Worm (Caenorhabditis elegans) whole organism, mixed stage, embryonic: Measurements from ENCODE around the gene idpp-2.

Source experiments
- lin-13 ChIP-seq: fragments of 150-350 bp; optimal IDR thresholded peaks from 2 replicates; lab custom pipeline; 2014; ENCODE audit warnings: missing biosample characterization, missing genetic modification characterization
- mab-5 ChIP-seq: fragments of 150-350 bp; optimal IDR thresholded peaks from 2 replicates; lab custom pipeline; 2014; ENCODE audit warnings: missing biosample characterization, missing genetic modification characterization
- nhr-76 ChIP-seq: sonication (generic microtip); optimal IDR thresholded peaks from 2 replicates; lab custom pipeline; 2017; ENCODE audit warnings: missing biosample characterization, missing genetic modification characterization
- pha-4 ChIP-seq: fragments of 150-350 bp; optimal IDR thresholded peaks from 2 replicates; lab custom pipeline; 2018; ENCODE audit warnings: missing biosample characterization, missing genetic modification reagents, missing genetic modification characterization
- snpc-4 ChIP-seq: fragments of 150-350 bp; optimal IDR thresholded peaks from 2 replicates; lab custom pipeline; 2014; ENCODE audit warnings: missing biosample characterization, missing genetic modification characterization
- ztf-11 ChIP-seq: fragments of 150-350 bp; optimal IDR thresholded peaks from 2 replicates; lab custom pipeline; 2014; ENCODE audit warnings: missing biosample characterization, missing genetic modification characterization

DNA sequence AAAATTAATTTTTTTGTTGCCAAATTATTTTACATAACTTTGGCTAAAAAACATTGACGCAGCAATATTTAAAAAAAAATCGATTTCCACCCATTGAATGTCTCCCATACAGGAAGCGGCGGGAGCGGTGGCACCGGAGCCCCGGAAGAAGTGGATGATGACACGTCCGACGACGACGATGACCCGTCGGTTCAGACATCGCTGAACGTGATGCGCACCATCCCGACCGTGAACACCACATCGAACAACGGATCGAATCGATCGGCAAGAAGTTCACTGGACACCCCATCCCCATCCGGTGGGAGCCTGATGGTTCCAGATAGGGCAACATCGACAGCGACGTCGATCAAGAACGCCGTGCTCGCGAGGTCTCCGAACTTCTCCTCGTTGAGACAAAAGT lies 26.8 kb downstream of the idpp-2 start:
- TF ChIP-seq lin-13 (tag; lab: Kevin White, UChicago) (no peak), ztf-11 (no peak), nhr-76 (tag; lab: Kevin White, UChicago) (no peak), snpc-4 (tag; lab: Kevin White, UChicago) (no peak), mab-5 (tag; lab: Kevin White, UChicago) (no peak), pha-4 (no peak)
